Worm (Caenorhabditis elegans): ENCODE data around the gene egl-15.

Gene egl-15

DNA sequence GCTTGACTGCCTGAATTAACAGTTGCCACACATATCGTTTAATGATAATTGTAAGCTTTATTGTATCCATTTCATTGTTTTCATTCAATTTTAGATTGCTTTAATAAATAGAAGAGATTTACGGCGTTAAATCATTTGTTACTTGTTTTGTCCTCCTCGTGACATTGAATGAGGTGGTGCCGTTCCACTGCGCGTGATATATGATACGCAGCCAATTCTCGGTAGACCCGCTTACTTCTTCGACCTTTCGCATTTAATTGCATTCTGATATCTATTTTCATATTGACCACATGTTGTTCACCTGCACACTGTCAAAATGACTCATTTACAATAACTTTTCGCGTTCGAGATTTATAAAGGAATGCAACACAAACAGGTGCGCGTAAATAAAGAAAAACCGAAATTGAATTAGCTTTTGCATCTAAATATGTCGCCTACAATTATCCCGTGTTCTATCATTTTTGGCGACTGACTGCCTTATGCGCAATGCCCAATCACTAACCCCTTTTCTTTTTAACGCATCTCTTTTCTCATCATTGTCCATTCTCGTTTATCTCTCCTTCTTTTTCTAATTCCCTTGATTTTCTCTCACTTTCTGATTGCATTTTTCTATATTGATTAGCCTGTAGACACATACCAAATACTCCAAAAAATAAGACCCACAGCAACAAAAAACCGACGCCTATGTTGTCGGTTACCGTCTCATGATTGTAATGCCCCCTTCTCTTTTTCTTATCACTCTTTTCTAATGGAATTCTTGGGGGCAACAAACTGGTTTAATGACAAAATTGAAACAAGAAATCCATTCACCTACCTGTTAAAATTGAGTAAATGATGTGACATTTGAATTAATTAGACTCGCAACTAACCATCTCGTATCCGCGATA is 1.6 kb upstream of the egl-15 start:
- TF ChIP-seq nhr-12 (tag; optimal IDR thresholded peaks at IDR 0.05) (no peak), ceh-43 (GFP tag; optimal IDR thresholded peaks at IDR 0.05) (no peak), drap-1 (GFP tag; optimal IDR thresholded peaks at IDR 0.05) (no peak), nhr-2 (tag; optimal IDR thresholded peaks at IDR 0.05) (no peak), elt-3 (tag; optimal IDR thresholded peaks at IDR 0.05) (no peak), nhr-237 (tag; optimal IDR thresholded peaks at IDR 0.05) (no peak), tbx-8 (GFP tag; optimal IDR thresholded peaks at IDR 0.05) (no peak), blmp-1 (tag; optimal IDR thresholded peaks at IDR 0.05) (no peak), nhr-28 (tag; optimal IDR thresholded peaks at IDR 0.05) (no peak), ceh-39 (tag; optimal IDR thresholded peaks at IDR 0.05) (no peak), unc-39 (tag; optimal IDR thresholded peaks at IDR 0.05) (no peak), ceh-83 (GFP tag; optimal IDR thresholded peaks at IDR 0.05) (no peak), lin-13 (tag; optimal IDR thresholded peaks at IDR 0.05) (no peak), elt-1 (tag; optimal IDR thresholded peaks at IDR 0.05; ENCODE audit: borderline replicate concordance, insufficient read depth) (no peak), nhr-76 (tag; optimal IDR thresholded peaks at IDR 0.05) (no peak), bed-3 (GFP tag; optimal IDR thresholded peaks at IDR 0.05) (no peak), cnd-1 (tag; optimal IDR thresholded peaks at IDR 0.05) (no peak)

DNA sequence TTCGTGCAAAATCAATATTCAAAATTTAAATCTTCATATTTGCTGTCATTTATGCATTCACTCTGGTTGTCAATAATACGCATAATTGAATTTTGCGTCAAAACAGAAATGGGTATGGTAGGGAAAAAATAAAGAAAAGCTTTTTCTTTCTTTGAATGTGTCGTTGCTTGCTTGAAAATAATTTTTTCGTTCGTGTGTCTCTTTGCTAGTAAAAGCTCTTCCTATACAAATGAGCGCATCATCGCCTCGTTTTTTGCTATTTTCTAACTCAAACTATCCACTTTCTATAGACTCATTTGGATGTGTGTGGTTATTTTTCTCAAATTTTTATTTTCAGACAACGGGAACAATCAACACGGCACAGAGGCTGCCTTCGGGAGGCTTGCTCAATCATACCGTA is 12.4 kb downstream of the egl-15 start, which contains the start of gene ldb-1:
Gene ldb-1, plus strand, starts transcription at position 301 of the 400 bp plus-strand sequence.
- no peak for TF ChIP-seq unc-62 (GFP tag; optimal IDR thresholded peaks at IDR 0.05)
- no peak for TF ChIP-seq mep-1 (tag; optimal IDR thresholded peaks at IDR 0.05)
- no peak for TF ChIP-seq mab-5 (tag; optimal IDR thresholded peaks at IDR 0.05)
- no peak for TF ChIP-seq nhr-12 (tag; optimal IDR thresholded peaks at IDR 0.05)
- TF ChIP-seq ham-2 (GFP tag; optimal IDR thresholded peaks at IDR 0.05) = no peak
- TF ChIP-seq ces-1 (GFP tag; optimal IDR thresholded peaks at IDR 0.05) = no peak

DNA sequence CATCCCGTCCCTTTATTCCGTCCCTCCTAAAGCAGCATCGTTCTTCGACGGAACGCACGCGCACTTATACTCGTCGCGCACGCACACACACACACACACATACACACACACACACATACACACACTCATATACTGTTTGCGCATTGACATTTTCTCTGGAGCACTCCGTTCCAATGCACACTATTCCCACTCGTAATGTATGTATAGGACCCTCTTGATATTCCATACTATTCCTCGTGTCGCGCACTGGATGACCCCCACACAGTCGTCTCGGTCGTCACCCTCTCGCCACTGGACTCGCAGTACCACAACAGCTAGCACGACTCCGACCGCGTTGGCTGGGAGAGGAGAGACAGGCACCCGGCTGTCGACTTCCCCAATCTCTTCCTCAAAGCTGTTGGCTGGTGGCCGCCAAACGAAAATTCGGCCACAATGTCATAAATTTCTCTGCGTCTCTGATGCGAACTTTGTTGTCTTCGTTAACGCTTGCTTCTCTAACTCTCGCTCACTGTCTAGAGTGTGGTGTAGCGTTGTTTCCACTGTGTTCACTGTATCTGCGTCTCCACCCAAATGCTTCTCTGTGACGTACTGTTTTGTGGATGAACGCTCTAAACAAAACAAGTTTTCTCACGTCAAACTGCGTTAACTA is 15.0 kb downstream of the egl-15 start:
- TF ChIP-seq flh-1 (GFP tag; optimal IDR thresholded peaks at IDR 0.05) = no peak
- TF ChIP-seq nhr-12 (tag; optimal IDR thresholded peaks at IDR 0.05) = no peak
- no peak for TF ChIP-seq nhr-76 (tag; optimal IDR thresholded peaks at IDR 0.05)
- TF ChIP-seq zip-8 (tag; optimal IDR thresholded peaks at IDR 0.05) = no peak
- peak; percentile 79 for TF ChIP-seq drap-1 (GFP tag; optimal IDR thresholded peaks at IDR 0.05)
- no peak for TF ChIP-seq bed-3 (GFP tag; optimal IDR thresholded peaks at IDR 0.05)
- peak; percentile 99 for TF ChIP-seq ham-2 (GFP tag; optimal IDR thresholded peaks at IDR 0.05)
- peak; percentile 86 for TF ChIP-seq unc-62 (GFP tag; optimal IDR thresholded peaks at IDR 0.05)
- peak; percentile 39 for TF ChIP-seq ceh-39 (tag; optimal IDR thresholded peaks at IDR 0.05)
- peak; percentile 86 for TF ChIP-seq ces-1 (GFP tag; optimal IDR thresholded peaks at IDR 0.05)
- peak; percentile 79 for TF ChIP-seq nhr-237 (tag; optimal IDR thresholded peaks at IDR 0.05)
- TF ChIP-seq nhr-28 (tag; optimal IDR thresholded peaks at IDR 0.05) = no peak
- no peak for TF ChIP-seq mab-5 (tag; optimal IDR thresholded peaks at IDR 0.05)
- TF ChIP-seq ceh-43 (GFP tag; optimal IDR thresholded peaks at IDR 0.05) = no peak
- TF ChIP-seq mep-1 (tag; optimal IDR thresholded peaks at IDR 0.05) = peak; percentile 46
- TF ChIP-seq ceh-83 (GFP tag; optimal IDR thresholded peaks at IDR 0.05) = no peak
- TF ChIP-seq unc-39 (tag; optimal IDR thresholded peaks at IDR 0.05) = no peak
- peak; percentile 77 for TF ChIP-seq sptf-1 (tag; optimal IDR thresholded peaks at IDR 0.05)
- TF ChIP-seq unc-120 (tag; optimal IDR thresholded peaks at IDR 0.05; ENCODE audit: poor library complexity, severe bottlenecking) = peak; percentile 23
- no peak for TF ChIP-seq elt-1 (tag; optimal IDR thresholded peaks at IDR 0.05; ENCODE audit: borderline replicate concordance, insufficient read depth)
- no peak for TF ChIP-seq tbx-8 (GFP tag; optimal IDR thresholded peaks at IDR 0.05)
- no peak for TF ChIP-seq snpc-4 (tag; optimal IDR thresholded peaks at IDR 0.05)
- TF ChIP-seq ztf-11 (tag; optimal IDR thresholded peaks at IDR 0.05) = peak; percentile 90
- TF ChIP-seq mls-2 (tag; optimal IDR thresholded peaks at IDR 0.05) = peak; percentile 80
- TF ChIP-seq sem-2 (GFP tag; optimal IDR thresholded peaks at IDR 0.05) = no peak
- TF ChIP-seq pha-4 (tag; optimal IDR thresholded peaks at IDR 0.05) = peak; percentile 93
- TF ChIP-seq hlh-1 (tag; optimal IDR thresholded peaks at IDR 0.05) = peak; percentile 91
- no peak for TF ChIP-seq elt-3 (tag; optimal IDR thresholded peaks at IDR 0.05)
- peak; percentile 53 for TF ChIP-seq lsy-2 (tag; optimal IDR thresholded peaks at IDR 0.05)
- peak; percentile 65 for TF ChIP-seq lin-13 (tag; optimal IDR thresholded peaks at IDR 0.05)
- peak; percentile 70 for TF ChIP-seq nhr-2 (tag; optimal IDR thresholded peaks at IDR 0.05)
- peak; percentile 82 for TF ChIP-seq cnd-1 (tag; optimal IDR thresholded peaks at IDR 0.05)
- peak; percentile 61 for TF ChIP-seq M03D4.4 (tag; optimal IDR thresholded peaks at IDR 0.05)
- no peak for TF ChIP-seq blmp-1 (tag; optimal IDR thresholded peaks at IDR 0.05)
- TF ChIP-seq lin-32 (GFP tag; optimal IDR thresholded peaks at IDR 0.05) = peak; percentile 63

Data from whole organism, mixed stage, embryonic.